Worm (Caenorhabditis elegans): ENCODE measurements around the gene srt-47.

ce11 chrIV:15063789-15064188 lies 10.6 kb upstream of the srt-47 start:
- TF ChIP-seq ces-1 (GFP tag; optimal IDR thresholded peaks at IDR 0.05) (no peak), lsy-2 (tag; optimal IDR thresholded peaks at IDR 0.05) (no peak), nhr-237 (tag; optimal IDR thresholded peaks at IDR 0.05) (no peak), skn-1 (tag; optimal IDR thresholded peaks at IDR 0.05) (no peak), unc-130 (GFP tag; optimal IDR thresholded peaks at IDR 0.05) (no peak), daf-16 (GFP tag; optimal IDR thresholded peaks at IDR 0.05) (no peak), daf-16 (tag; optimal IDR thresholded peaks at IDR 0.05) (no peak), R02D3.7 (tag; optimal IDR thresholded peaks at IDR 0.05) (no peak), nhr-10 (tag; optimal IDR thresholded peaks at IDR 0.05) (no peak), lin-15B (tag; optimal IDR thresholded peaks at IDR 0.05) (no peak), ceh-20 (GFP tag; IDR thresholded peaks at IDR 0.05) (no peak), F44E2.7 (GFP tag; IDR thresholded peaks at IDR 0.05) (no peak), nhr-76 (tag; optimal IDR thresholded peaks at IDR 0.05) (no peak)

Measured in whole organism, L4 larva.